Worm (Caenorhabditis elegans) whole organism, L4 larva: ENCODE results near the gene taf-8.

Experiments used
- F10B5.3 ChIP-seq: sonication (generic microtip); optimal IDR thresholded peaks from 2 replicates; lab custom pipeline; 2016; ENCODE audit warnings: mild to moderate bottlenecking, missing genetic modification characterization, missing compliant biosample characterization
- F49E8.2 ChIP-seq: sonication (generic microtip); optimal IDR thresholded peaks from 2 replicates; lab custom pipeline; 2016; ENCODE audit warnings: missing compliant biosample characterization, mild to moderate bottlenecking, missing genetic modification characterization, borderline replicate concordance
- R02D3.7 ChIP-seq: fragments of 150-350 bp; sonication (generic microtip); optimal IDR thresholded peaks from 3 replicates; lab custom pipeline; 2014; ENCODE audit warnings: missing biosample characterization, missing genetic modification characterization
- T20F7.1 ChIP-seq: fragments of 200-800 bp; sonication (Bioruptor generic); optimal IDR thresholded peaks from 2 replicates; lab custom pipeline; 2018; ENCODE audit warnings: mild to moderate bottlenecking, missing genetic modification characterization, missing compliant biosample characterization
- Y48G9A.11 ChIP-seq: fragments of 200-800 bp; sonication (Bioruptor generic); IDR thresholded peaks from 2 replicates; pipeline ENCODE4 v1.3.6; 2022; ENCODE audit warnings: missing genetic modification reagents, missing genetic modification characterization, missing compliant biosample characterization
- ZK337.2 ChIP-seq: fragments of 200-800 bp; sonication (Bioruptor generic); IDR thresholded peaks from 2 replicates; pipeline ENCODE4 v1.3.6; 2022; ENCODE audit warnings: missing genetic modification reagents, missing genetic modification characterization, missing compliant biosample characterization
- ama-1 ChIP-seq: fragments of 150-350 bp; optimal IDR thresholded peaks from 2 replicates; lab custom pipeline; 2014; ENCODE audit warnings: inconsistent platforms, mixed read lengths
- arid-1 ChIP-seq: fragments of 200-800 bp; sonication (Bioruptor generic); conservative IDR thresholded peaks from 2 replicates; pipeline ENCODE4 v1.3.6; 2022; ENCODE audit warnings: missing genetic modification reagents, missing genetic modification characterization, missing compliant biosample characterization
- ceh-28 ChIP-seq: fragments of 150-350 bp; optimal IDR thresholded peaks from 2 replicates; lab custom pipeline; 2014; ENCODE audit warnings: missing biosample characterization, missing genetic modification reagents, missing genetic modification characterization
- ces-1 ChIP-seq: fragments of 150-350 bp; sonication (generic microtip); optimal IDR thresholded peaks from 4 replicates; lab custom pipeline; 2014; ENCODE audit warnings: missing biosample characterization, missing genetic modification reagents, missing genetic modification characterization
- daf-16 ChIP-seq, 3 experiments: sonication (generic microtip); optimal IDR thresholded peaks; 2 replicates each; lab custom pipeline; 2016 to 2017; ENCODE audit warnings: missing genetic modification characterization in 3 of 3, missing genetic modification reagents in 3 of 3, mild to moderate bottlenecking in 2 of 3, missing compliant biosample characterization in 2 of 3, missing biosample characterization in 1 of 3, moderate library complexity in 1 of 3
- daf-19 ChIP-seq: fragments of 200-800 bp; sonication (Bioruptor generic); conservative IDR thresholded peaks from 2 replicates; pipeline ENCODE4 v1.3.6; 2022; ENCODE audit warnings: missing genetic modification characterization, missing compliant biosample characterization
- dmd-6 ChIP-seq: fragments of 200-800 bp; sonication (Bioruptor generic); IDR thresholded peaks from 2 replicates; pipeline ENCODE4 v1.3.6; 2022; ENCODE audit warnings: missing genetic modification reagents, missing genetic modification characterization, missing compliant biosample characterization
- dpl-1 ChIP-seq: fragments of 150-350 bp; optimal IDR thresholded peaks from 2 replicates; lab custom pipeline; 2014; ENCODE audit warnings: missing biosample characterization, missing genetic modification reagents, missing genetic modification characterization
- dve-1 ChIP-seq: sonication (generic microtip); optimal IDR thresholded peaks from 2 replicates; lab custom pipeline; 2017; ENCODE audit warnings: antibody characterized with exemption, mild to moderate bottlenecking, missing genetic modification characterization, missing compliant biosample characterization; ENCODE audit not compliant: insufficient read depth
- hlh-11 ChIP-seq: fragments of 200-800 bp; sonication (Bioruptor generic); optimal IDR thresholded peaks from 2 replicates; lab custom pipeline; 2018; ENCODE audit warnings: mild to moderate bottlenecking, missing genetic modification characterization, missing compliant biosample characterization
- hlh-30 ChIP-seq: sonication (generic microtip); optimal IDR thresholded peaks from 2 replicates; lab custom pipeline; 2017; ENCODE audit warnings: antibody characterized with exemption, mild to moderate bottlenecking, missing genetic modification characterization, missing compliant biosample characterization; ENCODE audit not compliant: insufficient read depth
- hmg-1.1 ChIP-seq: fragments of 200-800 bp; sonication (Bioruptor generic); IDR thresholded peaks from 2 replicates; pipeline ENCODE4 v1.3.6; 2022; ENCODE audit warnings: missing genetic modification reagents, missing genetic modification characterization, missing compliant biosample characterization
- jun-1 ChIP-seq: fragments of 150-350 bp; optimal IDR thresholded peaks from 2 replicates; lab custom pipeline; 2014; ENCODE audit warnings: missing biosample characterization, missing genetic modification reagents, missing genetic modification characterization
- lin-29 ChIP-seq: fragments of 200-800 bp; sonication (Bioruptor generic); IDR thresholded peaks from 2 replicates; pipeline ENCODE4 v1.3.6; 2022; ENCODE audit warnings: missing genetic modification reagents, missing genetic modification characterization, missing compliant biosample characterization
- lin-38 ChIP-seq: fragments of 200-800 bp; sonication (Bioruptor generic); IDR thresholded peaks from 2 replicates; pipeline ENCODE4 v1.3.6; 2022; ENCODE audit warnings: missing genetic modification reagents, missing genetic modification characterization, missing compliant biosample characterization
- lir-3 ChIP-seq: sonication (generic microtip); optimal IDR thresholded peaks from 2 replicates; lab custom pipeline; 2016; ENCODE audit warnings: mild to moderate bottlenecking, missing genetic modification characterization, missing compliant biosample characterization
- lsy-2 ChIP-seq, 2 experiments: fragments of 150-350 bp in 1 of 2; sonication (generic microtip) in 1 of 2; optimal IDR thresholded peaks; 2 replicates each; lab custom pipeline; 2014 to 2017; ENCODE audit warnings: missing biosample characterization in 2 of 2, missing genetic modification characterization in 2 of 2
- madf-9 ChIP-seq: fragments of 200-800 bp; sonication (Bioruptor generic); conservative IDR thresholded peaks from 2 replicates; pipeline ENCODE4 v1.3.6; 2022; ENCODE audit warnings: missing genetic modification reagents, missing genetic modification characterization, missing compliant biosample characterization
- mdt-29 ChIP-seq: fragments of 200-800 bp; sonication (Bioruptor generic); IDR thresholded peaks from 2 replicates; pipeline ENCODE4 v1.3.6; 2022; ENCODE audit warnings: missing genetic modification reagents, missing genetic modification characterization, missing compliant biosample characterization
- mep-1 ChIP-seq: fragments of 150-350 bp; sonication (generic microtip); optimal IDR thresholded peaks from 3 replicates; lab custom pipeline; 2014; ENCODE audit warnings: missing biosample characterization, missing genetic modification characterization
- mxl-2 ChIP-seq: fragments of 200-800 bp; sonication (Bioruptor generic); conservative IDR thresholded peaks from 2 replicates; pipeline ENCODE4 v1.3.6; 2022; ENCODE audit warnings: missing genetic modification reagents, missing genetic modification characterization, missing compliant biosample characterization
- mxl-3 ChIP-seq: fragments of 200-800 bp; sonication (Bioruptor generic); optimal IDR thresholded peaks from 2 replicates; lab custom pipeline; 2018; ENCODE audit warnings: mild to moderate bottlenecking, missing genetic modification characterization, missing compliant biosample characterization
- nhr-10 ChIP-seq: fragments of 150-350 bp; optimal IDR thresholded peaks from 2 replicates; lab custom pipeline; 2014; ENCODE audit warnings: missing biosample characterization, missing genetic modification characterization
- nhr-111 ChIP-seq: fragments of 200-800 bp; sonication (Bioruptor generic); optimal IDR thresholded peaks from 2 replicates; lab custom pipeline; 2018; ENCODE audit warnings: mild to moderate bottlenecking, missing genetic modification characterization, missing compliant biosample characterization
- nhr-237 ChIP-seq: sonication (generic microtip); optimal IDR thresholded peaks from 2 replicates; lab custom pipeline; 2017; ENCODE audit warnings: missing biosample characterization, missing genetic modification characterization
- nhr-25 ChIP-seq: sonication (generic microtip); optimal IDR thresholded peaks from 2 replicates; lab custom pipeline; 2017; ENCODE audit warnings: missing genetic modification characterization, mild to moderate bottlenecking, missing compliant biosample characterization, antibody characterized with exemption, moderate library complexity, borderline replicate concordance; ENCODE audit not compliant: insufficient read depth
- nhr-28 ChIP-seq: fragments of 150-350 bp; optimal IDR thresholded peaks from 2 replicates; lab custom pipeline; 2014; ENCODE audit warnings: missing biosample characterization, missing genetic modification characterization
- nhr-41 ChIP-seq: fragments of 200-800 bp; sonication (Bioruptor generic); IDR thresholded peaks from 2 replicates; pipeline ENCODE4 v1.3.6; 2022; ENCODE audit warnings: missing genetic modification reagents, missing genetic modification characterization, missing compliant biosample characterization
- pqm-1 ChIP-seq: sonication (generic microtip); optimal IDR thresholded peaks from 2 replicates; lab custom pipeline; 2017; ENCODE audit warnings: missing biosample characterization, missing genetic modification characterization
- snpc-1.2 ChIP-seq: fragments of 200-800 bp; sonication (Bioruptor generic); IDR thresholded peaks from 2 replicates; pipeline ENCODE4 v1.3.6; 2022; ENCODE audit warnings: missing genetic modification reagents, missing genetic modification characterization, missing compliant biosample characterization
- tra-1 ChIP-seq: fragments of 200-800 bp; sonication (Bioruptor generic); IDR thresholded peaks from 2 replicates; pipeline ENCODE4 v1.3.6; 2022; ENCODE audit warnings: missing genetic modification reagents, missing genetic modification characterization, missing compliant biosample characterization
- unc-130 ChIP-seq: sonication (generic microtip); optimal IDR thresholded peaks from 2 replicates; lab custom pipeline; 2016; ENCODE audit warnings: missing genetic modification reagents, missing genetic modification characterization, missing compliant biosample characterization
- unc-62 ChIP-seq, 3 experiments: fragments of 150-350 bp in 1 of 3; sonication (generic microtip); optimal IDR thresholded peaks in 2 of 3; peaks in 1 of 3; 1 replicate in 1 of 3; 2 replicates in 2 of 3; lab custom pipeline; 2014 to 2017; ENCODE audit warnings: missing biosample characterization in 3 of 3, missing genetic modification characterization in 3 of 3, missing genetic modification reagents in 3 of 3, missing genotype in 1 of 3
- zfp-2 ChIP-seq: sonication (generic microtip); optimal IDR thresholded peaks from 2 replicates; lab custom pipeline; 2016; ENCODE audit warnings: mild to moderate bottlenecking, missing genetic modification characterization, missing compliant biosample characterization
- zfp-3 ChIP-seq: fragments of 200-800 bp; sonication (Bioruptor generic); conservative IDR thresholded peaks from 2 replicates; pipeline ENCODE4 v1.3.6; 2022; ENCODE audit warnings: missing genetic modification reagents, missing genetic modification characterization, missing compliant biosample characterization
- zip-2 ChIP-seq: fragments of 150-350 bp; optimal IDR thresholded peaks from 2 replicates; lab custom pipeline; 2014; ENCODE audit warnings: missing biosample characterization, missing genetic modification characterization
- ztf-11 ChIP-seq: fragments of 150-350 bp; optimal IDR thresholded peaks from 2 replicates; lab custom pipeline; 2014; ENCODE audit warnings: missing biosample characterization, missing genetic modification characterization

taf-8 gene

ce11 chrII:9646122-9646555, 23.0 kb upstream of the taf-8 start (continued):
- no peak for TF ChIP-seq lin-38 (GFP tag; lab: Robert Waterston, UW)
- TF ChIP-seq jun-1 (tag; lab: Kevin White, UChicago): no peak
- TF ChIP-seq zfp-2 (tag; lab: Kevin White, UChicago): no peak
- TF ChIP-seq nhr-10: no peak
- TF ChIP-seq ZK337.2 (GFP tag; lab: Robert Waterston, UW): no peak
- TF ChIP-seq snpc-1.2 (GFP tag; lab: Robert Waterston, UW): no peak
- no peak for TF ChIP-seq daf-16 (GFP tag; optimal IDR thresholded peaks at IDR 0.05; lab: Kevin White, UChicago)
- TF ChIP-seq daf-16 (tag; optimal IDR thresholded peaks at IDR 0.05; lab: Kevin White, UChicago): peak; percentile 46
- no peak for TF ChIP-seq madf-9 (GFP tag; lab: Robert Waterston, UW)
- TF ChIP-seq unc-130 (GFP tag; lab: Kevin White, UChicago): no peak
- TF ChIP-seq nhr-111 (GFP tag; lab: Kevin White, UChicago): no peak
- no peak for TF ChIP-seq arid-1 (GFP tag; lab: Robert Waterston, UW)
- TF ChIP-seq F10B5.3 (tag; lab: Kevin White, UChicago): peak; percentile 23
- TF ChIP-seq zfp-3 (GFP tag; lab: Robert Waterston, UW): no peak
- TF ChIP-seq lir-3 (tag; lab: Kevin White, UChicago): no peak
- no peak for TF ChIP-seq R02D3.7 (tag; lab: Kevin White, UChicago)
- no peak for TF ChIP-seq nhr-41 (GFP tag; lab: Robert Waterston, UW)
- TF ChIP-seq ama-1 (lab: Kevin White, UChicago): peak; percentile 40
- TF ChIP-seq, all 104 proteins: peak for 33

ce11 chrII:9646928-9647838, 21.9 kb upstream of the taf-8 start, which contains the start of gene sqv-8:
TSS of gene sqv-8 (plus strand) at chrII:9646978.
- TF ChIP-seq lsy-2 (tag; optimal IDR thresholded peaks at IDR 0.05; lab: Kevin White, UChicago) (peak in 1 of 2 experiments; percentile 39), ceh-28 (peak; percentile 1), F49E8.2 (tag; lab: Kevin White, UChicago) (peak; percentile 3), Y48G9A.11 (peak; percentile 8; the same call in 1 of the 2 replicates), unc-62 (GFP tag; optimal IDR thresholded peaks at IDR 0.05 in 1 of 2; lab: Kevin White, UChicago) (peak in 1 of 2 experiments; percentile 84), unc-62 (tag; optimal IDR thresholded peaks at IDR 0.05; lab: Kevin White, UChicago) (no peak), T20F7.1 (GFP tag; lab: Kevin White, UChicago) (peak; percentile 7), daf-19 (GFP tag; lab: Robert Waterston, UW) (no peak), hmg-1.1 (GFP tag; lab: Robert Waterston, UW) (peak; percentile 36; the same call in 1 of the 2 replicates), ama-1 (lab: Kevin White, UChicago) (no peak), dve-1 (tag; lab: Kevin White, UChicago) (peak; percentile 48), zfp-3 (GFP tag; lab: Robert Waterston, UW) (peak; percentile 50; the same call in 1 of the 2 replicates), hlh-11 (tag; lab: Kevin White, UChicago) (peak; percentile 61), hlh-30 (tag; lab: Kevin White, UChicago) (peak; percentile 92), daf-16 (GFP tag; optimal IDR thresholded peaks at IDR 0.05; lab: Kevin White, UChicago) (no peak), daf-16 (tag; optimal IDR thresholded peaks at IDR 0.05; lab: Kevin White, UChicago) (peak; percentile 33), dmd-6 (GFP tag; lab: Robert Waterston, UW) (peak; percentile 82), nhr-28 (tag; lab: Kevin White, UChicago) (peak; percentile 2), tra-1 (no peak), dpl-1 (GFP tag; lab: Kevin White, UChicago) (no peak)

ce11 chrII:9649191-9649590, 19.9 kb upstream of the taf-8 start, which contains the start of gene ZK1307.9:
TSS of gene ZK1307.9 (plus strand) at chrII:9649491.
- no peak for TF ChIP-seq mdt-29 (GFP tag; lab: Robert Waterston, UW)
- no peak for TF ChIP-seq unc-130 (GFP tag; lab: Kevin White, UChicago)
- no peak for TF ChIP-seq nhr-237 (tag; lab: Kevin White, UChicago)
- no peak for TF ChIP-seq mep-1 (tag; lab: Kevin White, UChicago)
- no peak for TF ChIP-seq nhr-25 (tag; lab: Kevin White, UChicago)
- TF ChIP-seq tra-1: no peak
- TF ChIP-seq daf-16 (GFP tag; optimal IDR thresholded peaks at IDR 0.05; lab: Kevin White, UChicago): no peak
- TF ChIP-seq daf-16 (tag; optimal IDR thresholded peaks at IDR 0.05; lab: Kevin White, UChicago): no peak
- no peak for TF ChIP-seq pqm-1 (tag; lab: Kevin White, UChicago)
- no peak for TF ChIP-seq mxl-3 (GFP tag; lab: Kevin White, UChicago)
- TF ChIP-seq ces-1 (GFP tag; lab: Kevin White, UChicago): no peak
- TF ChIP-seq ztf-11: no peak
- no peak for TF ChIP-seq mxl-2 (GFP tag; lab: Robert Waterston, UW)
- TF ChIP-seq lin-29 (GFP tag; lab: Robert Waterston, UW): no peak
- TF ChIP-seq zfp-3 (GFP tag; lab: Robert Waterston, UW): no peak
- TF ChIP-seq zip-2 (tag; lab: Kevin White, UChicago): no peak
